Fruit fly (Drosophila melanogaster) whole organism, embryonic: Measurements from ENCODE around the gene CG11342.

Experiments
- Blimp-1 ChIP-seq: fragments of 200-800 bp; sonication (Bioruptor generic); optimal IDR thresholded peaks from 3 replicates; lab custom pipeline; 2018; ENCODE audit warnings: missing biosample characterization, missing genetic modification characterization, mild to moderate bottlenecking, moderate library complexity, missing genetic modification reagents
- CG10274 ChIP-seq: fragments of 200-800 bp; sonication (Bioruptor generic); optimal IDR thresholded peaks from 3 replicates; lab custom pipeline; 2017; ENCODE audit warnings: missing biosample characterization, mild to moderate bottlenecking, missing genetic modification characterization
- CG10321 ChIP-seq: fragments of 200-800 bp; sonication (Bioruptor generic); IDR thresholded peaks from 2 replicates; pipeline ENCODE4 v1.3.6; 2022; ENCODE audit warnings: missing biosample characterization, missing genetic modification characterization
- CG12104 ChIP-seq: fragments of 200-800 bp; sonication (Bioruptor generic); optimal IDR thresholded peaks from 3 replicates; lab custom pipeline; 2016; ENCODE audit warnings: missing biosample characterization, missing genetic modification characterization
- CG13123 ChIP-seq: fragments of 200-800 bp; sonication (Bioruptor generic); optimal IDR thresholded peaks from 2 replicates; lab custom pipeline; 2016; ENCODE audit warnings: missing biosample characterization, missing genetic modification characterization
- CG13894 ChIP-seq: fragments of 200-800 bp; sonication (Bioruptor generic); optimal IDR thresholded peaks from 3 replicates; lab custom pipeline; 2018; ENCODE audit warnings: missing biosample characterization, mild to moderate bottlenecking, missing genetic modification characterization, moderate library complexity
- CG1603 ChIP-seq: fragments of 200-800 bp; sonication (Bioruptor generic); optimal IDR thresholded peaks from 2 replicates; lab custom pipeline; 2019; ENCODE audit warnings: missing biosample characterization, mild to moderate bottlenecking, missing genetic modification characterization, moderate library complexity
- CG16815 ChIP-seq: fragments of 200-800 bp; sonication (Bioruptor generic); optimal IDR thresholded peaks from 3 replicates; lab custom pipeline; 2017; ENCODE audit warnings: missing biosample characterization, mild to moderate bottlenecking, missing genetic modification characterization
- CG17361 ChIP-seq: fragments of 200-800 bp; sonication (Bioruptor generic); IDR thresholded peaks from 3 replicates; pipeline ENCODE4 v1.3.6; 2022; ENCODE audit warnings: missing biosample characterization, missing genetic modification characterization
- CG17912 ChIP-seq: fragments of 200-800 bp; sonication (Bioruptor generic); optimal IDR thresholded peaks from 2 replicates; lab custom pipeline; 2018; ENCODE audit warnings: missing biosample characterization, mild to moderate bottlenecking, missing genetic modification characterization
- CG2875 ChIP-seq: fragments of 200-800 bp; sonication (Bioruptor generic); optimal IDR thresholded peaks from 2 replicates; lab custom pipeline; 2017; ENCODE audit warnings: missing biosample characterization, mild to moderate bottlenecking, missing genetic modification characterization, missing genetic modification reagents
- CG32772 ChIP-seq: fragments of 200-800 bp; sonication (Bioruptor generic); IDR thresholded peaks from 2 replicates; pipeline ENCODE4 v1.3.6; 2022; ENCODE audit warnings: missing biosample characterization, missing genetic modification characterization
- CG4404 ChIP-seq: fragments of 200-800 bp; sonication (Bioruptor generic); IDR thresholded peaks from 2 replicates; pipeline ENCODE4 v1.3.6; 2022; ENCODE audit warnings: missing biosample characterization, missing genetic modification characterization
- CG7963 ChIP-seq: fragments of 200-800 bp; sonication (Bioruptor generic); IDR thresholded peaks from 3 replicates; pipeline ENCODE4 v1.3.6; 2022; ENCODE audit warnings: missing biosample characterization, missing genetic modification characterization; ENCODE audit not compliant: partially characterized antibody
- CG8281 ChIP-seq: fragments of 200-800 bp; sonication (Bioruptor generic); optimal IDR thresholded peaks from 2 replicates; lab custom pipeline; 2018; ENCODE audit warnings: missing biosample characterization, mild to moderate bottlenecking, missing genetic modification characterization, moderate library complexity
- Dip3 ChIP-seq: fragments of 200-800 bp; sonication (Bioruptor generic); optimal IDR thresholded peaks from 3 replicates; lab custom pipeline; 2016; ENCODE audit warnings: missing biosample characterization, missing genetic modification characterization
- Doc3 ChIP-seq: fragments of 200-800 bp; sonication (Bioruptor generic); IDR thresholded peaks from 3 replicates; pipeline ENCODE4 v1.3.6; 2022; ENCODE audit warnings: missing biosample characterization, missing genetic modification characterization; ENCODE audit not compliant: partially characterized antibody
- GATAe ChIP-seq: fragments of 200-800 bp; sonication (Bioruptor generic); conservative IDR thresholded peaks from 2 replicates; pipeline ENCODE4 v1.3.6; 2022; ENCODE audit warnings: missing biosample characterization, missing genetic modification characterization
- H15 ChIP-seq: fragments of 200-800 bp; sonication (Bioruptor generic); IDR thresholded peaks from 3 replicates; pipeline ENCODE4 v1.3.6; 2022; ENCODE audit warnings: missing biosample characterization, missing genetic modification characterization
- Hmr ChIP-seq: fragments of 200-800 bp; sonication (Bioruptor generic); optimal IDR thresholded peaks from 3 replicates; lab custom pipeline; 2017; ENCODE audit warnings: mild to moderate bottlenecking, missing biosample characterization, missing genetic modification reagents, missing genetic modification characterization
- Hr78 ChIP-seq, 2 experiments: fragments of 200-800 bp in 1 of 2; fragments of >200 bp in 1 of 2; sonication (Bioruptor generic) in 1 of 2; optimal IDR thresholded peaks; 2 replicates each; lab custom pipeline; 2017 to 2019; ENCODE audit warnings: missing biosample characterization in 2 of 2, missing genetic modification characterization in 2 of 2, mild to moderate bottlenecking in 1 of 2, moderate library complexity in 1 of 2
- Jarid2 ChIP-seq: fragments of 200-800 bp; sonication (Bioruptor generic); optimal IDR thresholded peaks from 3 replicates; lab custom pipeline; 2017; ENCODE audit warnings: mild to moderate bottlenecking, missing biosample characterization, missing genetic modification reagents, missing genetic modification characterization
- Mrtf ChIP-seq: fragments of 200-800 bp; sonication (Bioruptor generic); IDR thresholded peaks from 3 replicates; pipeline ENCODE4 v1.3.6; 2022; ENCODE audit warnings: missing biosample characterization, missing genetic modification characterization
- Myb ChIP-seq: fragments of 200-800 bp; sonication (Bioruptor generic); optimal IDR thresholded peaks from 2 replicates; lab custom pipeline; 2016; ENCODE audit warnings: missing biosample characterization, missing genetic modification characterization
- NfI ChIP-seq: fragments of 200-800 bp; sonication (Bioruptor generic); optimal IDR thresholded peaks from 3 replicates; lab custom pipeline; 2018; ENCODE audit warnings: missing biosample characterization, mild to moderate bottlenecking, missing genetic modification characterization, moderate library complexity
- PHDP ChIP-seq: fragments of 200-800 bp; sonication (Bioruptor generic); optimal IDR thresholded peaks from 3 replicates; lab custom pipeline; 2018; ENCODE audit warnings: missing biosample characterization, mild to moderate bottlenecking, missing genetic modification characterization, moderate library complexity
- Taf1 ChIP-seq: fragments of 200-800 bp; sonication (Bioruptor generic); IDR thresholded peaks from 2 replicates; pipeline ENCODE4 v1.3.6; 2022; ENCODE audit warnings: missing biosample characterization, missing genetic modification characterization
- Trl ChIP-seq, 3 experiments: fragments of >200 bp in 2 of 3; fragments of 200-800 bp in 1 of 3; sonication (Bioruptor generic) in 1 of 3; optimal IDR thresholded peaks; 2 replicates in 1 of 3; 3 replicates in 2 of 3; lab custom pipeline; 2016 to 2017; ENCODE audit warnings: missing biosample characterization in 1 of 3, missing genetic modification characterization in 1 of 3
- abd-A ChIP-seq: fragments of 200-800 bp; sonication (Bioruptor generic); optimal IDR thresholded peaks from 3 replicates; lab custom pipeline; 2019; ENCODE audit warnings: missing biosample characterization, mild to moderate bottlenecking, missing genetic modification characterization, moderate library complexity
- amos ChIP-seq: fragments of 200-800 bp; sonication (Bioruptor generic); IDR thresholded peaks from 2 replicates; pipeline ENCODE4 v1.3.6; 2022; ENCODE audit warnings: missing biosample characterization, missing genetic modification characterization; ENCODE audit not compliant: partially characterized antibody
- bab2 ChIP-seq: fragments of 200-800 bp; sonication (Bioruptor generic); optimal IDR thresholded peaks from 2 replicates; lab custom pipeline; 2016; ENCODE audit warnings: missing biosample characterization, missing genetic modification characterization
- bbx ChIP-seq: fragments of 200-800 bp; sonication (Bioruptor generic); IDR thresholded peaks from 2 replicates; pipeline ENCODE4 v1.3.6; 2022; ENCODE audit warnings: missing biosample characterization, missing genetic modification characterization; ENCODE audit not compliant: partially characterized antibody
- dm ChIP-seq: fragments of 200-800 bp; sonication (Bioruptor generic); optimal IDR thresholded peaks from 3 replicates; lab custom pipeline; 2016; ENCODE audit warnings: missing biosample characterization, missing genetic modification characterization
- gce ChIP-seq: fragments of 200-800 bp; sonication (Bioruptor generic); IDR thresholded peaks from 3 replicates; pipeline ENCODE4 v1.3.6; 2022; ENCODE audit warnings: missing biosample characterization, missing genetic modification characterization
- gcm ChIP-seq: fragments of 200-800 bp; sonication (Bioruptor generic); optimal IDR thresholded peaks from 2 replicates; lab custom pipeline; 2019; ENCODE audit warnings: missing biosample characterization, mild to moderate bottlenecking, missing genetic modification characterization, moderate library complexity
- ken ChIP-seq: fragments of 200-800 bp; sonication (Bioruptor generic); IDR thresholded peaks from 3 replicates; pipeline ENCODE4 v1.3.6; 2022; ENCODE audit warnings: missing biosample characterization, missing genetic modification characterization
- lilli ChIP-seq: fragments of 200-800 bp; sonication (Bioruptor generic); optimal IDR thresholded peaks from 3 replicates; lab custom pipeline; 2016; ENCODE audit warnings: missing biosample characterization, missing genetic modification characterization
- nmo ChIP-seq: fragments of 200-800 bp; sonication (Bioruptor generic); optimal IDR thresholded peaks from 2 replicates; lab custom pipeline; 2018; ENCODE audit warnings: missing biosample characterization, mild to moderate bottlenecking, missing genetic modification characterization, moderate library complexity
- prd ChIP-seq, 3 experiments: fragments of >200 bp in 2 of 3; fragments of 200-800 bp in 1 of 3; sonication (Bioruptor generic) in 1 of 3; optimal IDR thresholded peaks in 2 of 3; IDR thresholded peaks in 1 of 3; 2 replicates in 2 of 3; 3 replicates in 1 of 3; pipeline versions ENCODE4 v1.3.6 to Lab custom; 2017 to 2022; ENCODE audit warnings: missing biosample characterization in 1 of 3, missing genetic modification characterization in 1 of 3
- schlank ChIP-seq: fragments of 200-800 bp; sonication (Bioruptor generic); optimal IDR thresholded peaks from 2 replicates; lab custom pipeline; 2018; ENCODE audit warnings: missing biosample characterization, mild to moderate bottlenecking, missing genetic modification characterization
- sd ChIP-seq: fragments of 200-800 bp; sonication (Bioruptor generic); optimal IDR thresholded peaks from 3 replicates; lab custom pipeline; 2018; ENCODE audit warnings: missing biosample characterization, mild to moderate bottlenecking, missing genetic modification characterization, moderate library complexity
- slbo ChIP-seq: fragments of 200-800 bp; sonication (Bioruptor generic); IDR thresholded peaks from 2 replicates; pipeline ENCODE4 v1.3.6; 2022; ENCODE audit warnings: missing biosample characterization, missing genetic modification characterization
- slou ChIP-seq: fragments of 200-800 bp; sonication (Bioruptor generic); optimal IDR thresholded peaks from 3 replicates; lab custom pipeline; 2016; ENCODE audit warnings: missing biosample characterization, missing genetic modification characterization
- sqz ChIP-seq: fragments of 200-800 bp; sonication (Bioruptor generic); optimal IDR thresholded peaks from 3 replicates; lab custom pipeline; 2018; ENCODE audit warnings: missing biosample characterization, mild to moderate bottlenecking, missing genetic modification characterization
- tna ChIP-seq: fragments of 200-800 bp; sonication (Bioruptor generic); IDR thresholded peaks from 2 replicates; pipeline ENCODE4 v1.3.6; 2022; ENCODE audit warnings: missing biosample characterization, missing genetic modification characterization; ENCODE audit not compliant: partially characterized antibody
- toy ChIP-seq: fragments of 200-800 bp; sonication (Bioruptor generic); IDR thresholded peaks from 2 replicates; pipeline ENCODE4 v1.3.6; 2022; ENCODE audit warnings: missing biosample characterization, missing genetic modification characterization
- unc-4 ChIP-seq: fragments of 200-800 bp; sonication (Bioruptor generic); IDR thresholded peaks from 2 replicates; pipeline ENCODE4 v1.3.6; 2022; ENCODE audit warnings: missing biosample characterization, missing genetic modification characterization; ENCODE audit not compliant: partially characterized antibody
- vfl ChIP-seq: fragments of 200-800 bp; sonication (Bioruptor generic); optimal IDR thresholded peaks from 2 replicates; lab custom pipeline; 2016; ENCODE audit warnings: missing biosample characterization, missing genetic modification characterization
- zf30C ChIP-seq: fragments of 200-800 bp; sonication (Bioruptor generic); optimal IDR thresholded peaks from 3 replicates; lab custom pipeline; 2018; ENCODE audit warnings: missing biosample characterization, mild to moderate bottlenecking, missing genetic modification characterization

CG11342 gene

DNA sequence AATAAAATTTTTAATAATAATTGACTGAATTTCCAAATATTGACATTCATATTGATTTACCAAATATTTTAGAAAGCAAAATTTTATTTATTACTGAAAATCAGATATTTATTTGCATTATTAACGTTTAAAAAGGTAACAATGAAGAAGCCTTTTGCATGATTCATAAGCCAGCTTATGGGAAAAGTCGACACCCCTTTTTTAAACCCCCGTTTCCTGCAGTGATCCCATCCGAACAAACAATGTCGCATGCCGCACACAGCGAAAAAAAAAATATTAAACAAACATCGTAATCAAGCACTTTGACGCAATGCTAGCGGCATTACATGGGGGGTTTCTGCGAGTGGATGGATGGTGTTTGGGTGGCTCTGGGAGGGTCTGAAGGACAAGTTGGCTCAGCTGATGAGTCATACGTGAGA is 13.6 kb downstream of the CG11342 start (continued):
- peak; percentile 39 for TF ChIP-seq CG1603 (tag; lab: Kevin White, UChicago)
- TF ChIP-seq CG4404 (GFP tag; lab: Robert Waterston, UW), result no peak
- TF ChIP-seq bab2 (GFP tag; lab: Kevin White, UChicago), result peak; percentile 20
- peak; percentile 8 for TF ChIP-seq zf30C (GFP tag; lab: Kevin White, UChicago)
- no peak for TF ChIP-seq amos
- TF ChIP-seq slbo (GFP tag; lab: Robert Waterston, UW), result no peak; the same call in 1 of the 2 replicates
- TF ChIP-seq NfI (GFP tag; lab: Kevin White, UChicago), result peak; percentile 34
- no peak for TF ChIP-seq CG13123 (GFP tag; lab: Kevin White, UChicago)
- no peak for TF ChIP-seq CG17912 (GFP tag; lab: Kevin White, UChicago)
- TF ChIP-seq Hmr (GFP tag; lab: Kevin White, UChicago), result peak; percentile 71
- TF ChIP-seq Blimp-1, result peak; percentile 22
- no peak for TF ChIP-seq H15 (GFP tag; lab: Robert Waterston, UW)
- TF ChIP-seq Trl (optimal IDR thresholded peaks at IDR 0.05; lab: Kevin White, UChicago), result no peak
- peak; percentile 56 for TF ChIP-seq Trl (GFP tag; optimal IDR thresholded peaks at IDR 0.05; lab: Kevin White, UChicago)
- TF ChIP-seq CG7963 (GFP tag; lab: Robert Waterston, UW), result no peak
- no peak for TF ChIP-seq Hr78 (GFP tag; optimal IDR thresholded peaks at IDR 0.05; lab: Kevin White, UChicago)
- TF ChIP-seq bbx (GFP tag; lab: Robert Waterston, UW), result no peak
- TF ChIP-seq tna (GFP tag; lab: Robert Waterston, UW), result no peak
- no peak for TF ChIP-seq CG10321 (GFP tag; lab: Robert Waterston, UW)
- no peak for TF ChIP-seq vfl (GFP tag; lab: Kevin White, UChicago)
- TF ChIP-seq gce (GFP tag; lab: Robert Waterston, UW), result no peak
- no peak for TF ChIP-seq dm (GFP tag; lab: Kevin White, UChicago)
- TF ChIP-seq sqz (GFP tag; lab: Kevin White, UChicago), result peak; percentile 53
- TF ChIP-seq CG2875 (GFP tag; lab: Kevin White, UChicago), result no peak
- peak; percentile 55; the same call in 1 of the 3 replicates for TF ChIP-seq ken (GFP tag; lab: Robert Waterston, UW)
- TF ChIP-seq toy (GFP tag; lab: Robert Waterston, UW), result 0 out of 2 replicates have a peak, but pooled peaks have one; percentile 23
- no peak for TF ChIP-seq GATAe (GFP tag; lab: Robert Waterston, UW)
- TF ChIP-seq Doc3 (GFP tag; lab: Robert Waterston, UW), result no peak
- TF ChIP-seq abd-A (tag; lab: Kevin White, UChicago), result peak; percentile 63
- no peak for TF ChIP-seq unc-4 (GFP tag; lab: Robert Waterston, UW)
- TF ChIP-seq sd, result peak; percentile 8
- 0 out of 3 replicates have a peak, but pooled peaks have one; percentile 20 for TF ChIP-seq Mrtf (GFP tag; lab: Robert Waterston, UW)
- no peak for TF ChIP-seq Taf1 (GFP tag; lab: Robert Waterston, UW)
- no peak; the same call in 2 of the 3 replicates for TF ChIP-seq CG17361
- peak; percentile 7 for TF ChIP-seq nmo (GFP tag; lab: Kevin White, UChicago)
- peak; percentile 33 for TF ChIP-seq PHDP (tag; lab: Kevin White, UChicago)
- no peak for TF ChIP-seq CG10274 (GFP tag; lab: Kevin White, UChicago)
- no peak for TF ChIP-seq Jarid2 (GFP tag; lab: Kevin White, UChicago)
- TF ChIP-seq lilli (GFP tag; lab: Kevin White, UChicago), result peak; percentile 39
- no peak for TF ChIP-seq prd (optimal IDR thresholded peaks at IDR 0.05; lab: Kevin White, UChicago)
- no peak for TF ChIP-seq prd (GFP tag; IDR thresholded peaks at IDR 0.05; lab: Robert Waterston, UW)
- TF ChIP-seq CG13894 (tag; lab: Kevin White, UChicago), result peak; percentile 13
- no peak for TF ChIP-seq slou (GFP tag; lab: Kevin White, UChicago)
- TF ChIP-seq Myb (GFP tag; lab: Kevin White, UChicago), result peak; percentile 17
- no peak for TF ChIP-seq CG12104 (GFP tag; lab: Kevin White, UChicago)
- no peak for TF ChIP-seq gcm (GFP tag; lab: Kevin White, UChicago)
- peak; percentile 39 for TF ChIP-seq Dip3
- no peak for TF ChIP-seq CG16815 (GFP tag; lab: Kevin White, UChicago)
- no peak for TF ChIP-seq CG8281 (tag; lab: Kevin White, UChicago)
- peak; percentile 44 for TF ChIP-seq schlank (tag; lab: Kevin White, UChicago)
- TF ChIP-seq CG32772, result 0 out of 2 replicates have a peak, but pooled peaks have one; percentile 10
